Worm (Caenorhabditis elegans) whole organism, L2 larva: ENCODE results near the gene srsx-16.

ENCODE experiments used
- R02D3.7 ChIP-seq: fragments of 150-350 bp; optimal IDR thresholded peaks from 2 replicates; lab custom pipeline; 2014; ENCODE audit warnings: missing biosample characterization, missing genetic modification characterization
- aly-2 ChIP-seq: fragments of 150-350 bp; optimal IDR thresholded peaks from 2 replicates; lab custom pipeline; 2014; ENCODE audit warnings: missing biosample characterization, missing genetic modification characterization
- ceh-82 ChIP-seq: fragments of 150-350 bp; optimal IDR thresholded peaks from 2 replicates; lab custom pipeline; 2014; ENCODE audit warnings: missing biosample characterization, missing genetic modification characterization
- elt-1 ChIP-seq: fragments of 150-350 bp; optimal IDR thresholded peaks from 2 replicates; lab custom pipeline; 2014; ENCODE audit warnings: missing biosample characterization, missing genetic modification characterization
- fos-1 ChIP-seq: fragments of 150-350 bp; optimal IDR thresholded peaks from 2 replicates; lab custom pipeline; 2014; ENCODE audit warnings: missing biosample characterization, missing genetic modification characterization
- mab-5 ChIP-seq: fragments of 150-350 bp; optimal IDR thresholded peaks from 2 replicates; lab custom pipeline; 2014; ENCODE audit warnings: missing biosample characterization, missing genetic modification characterization
- nhr-23 ChIP-seq: fragments of 150-350 bp; optimal IDR thresholded peaks from 2 replicates; lab custom pipeline; 2014; ENCODE audit warnings: missing biosample characterization, missing genetic modification reagents, missing genetic modification characterization
- nhr-237 ChIP-seq: fragments of 150-350 bp; optimal IDR thresholded peaks from 2 replicates; lab custom pipeline; 2014; ENCODE audit warnings: missing biosample characterization, missing genetic modification characterization
- nhr-25 ChIP-seq: fragments of 150-350 bp; sonication (generic microtip); optimal IDR thresholded peaks from 3 replicates; lab custom pipeline; 2014; ENCODE audit warnings: missing biosample characterization, missing genetic modification characterization
- nhr-77 ChIP-seq: fragments of 150-350 bp; optimal IDR thresholded peaks from 2 replicates; lab custom pipeline; 2014; ENCODE audit warnings: missing biosample characterization, missing genetic modification characterization
- snpc-4 ChIP-seq: fragments of 150-350 bp; optimal IDR thresholded peaks from 2 replicates; lab custom pipeline; 2014; ENCODE audit warnings: missing biosample characterization, missing genetic modification characterization
- unc-39 ChIP-seq: fragments of 150-350 bp; optimal IDR thresholded peaks from 2 replicates; lab custom pipeline; 2014; ENCODE audit warnings: missing biosample characterization, missing genetic modification characterization
- unc-62 ChIP-seq: fragments of 150-350 bp; optimal IDR thresholded peaks from 2 replicates; lab custom pipeline; 2014; ENCODE audit warnings: missing biosample characterization, missing genetic modification reagents, missing genetic modification characterization
- ztf-11 ChIP-seq: sonication (generic microtip); optimal IDR thresholded peaks from 2 replicates; lab custom pipeline; 2017; ENCODE audit warnings: missing biosample characterization, missing genetic modification characterization

DNA sequence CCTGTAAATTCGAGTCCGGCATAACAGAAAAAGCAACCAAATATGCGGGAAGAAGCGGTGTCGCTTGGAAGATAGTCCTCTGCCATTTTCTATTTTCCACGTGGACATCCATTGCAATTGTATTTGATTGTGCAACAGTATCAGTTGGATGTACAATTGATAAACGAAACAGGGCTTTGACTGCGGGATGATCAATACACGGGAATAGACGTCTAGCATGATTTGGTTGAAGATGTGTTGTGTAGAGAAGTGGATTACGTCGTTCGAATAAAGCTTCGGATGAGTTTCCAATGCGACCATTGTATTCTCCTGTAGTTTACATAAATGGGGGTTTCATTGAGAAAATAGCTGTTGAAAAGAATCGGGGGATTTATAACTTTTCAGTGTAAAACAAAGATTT is 46.9 kb downstream of the srsx-16 start:
- TF ChIP-seq nhr-25 (tag; lab: Kevin White, UChicago) (no peak), nhr-23 (tag; lab: Kevin White, UChicago) (no peak), nhr-237 (tag; lab: Kevin White, UChicago) (no peak), fos-1 (no peak), unc-39 (tag; lab: Kevin White, UChicago) (no peak), ztf-11 (tag; lab: Kevin White, UChicago) (no peak), ceh-82 (tag; lab: Kevin White, UChicago) (no peak), snpc-4 (tag; lab: Kevin White, UChicago) (no peak), aly-2 (tag; lab: Kevin White, UChicago) (no peak), nhr-77 (tag; lab: Kevin White, UChicago) (no peak), elt-1 (tag; lab: Kevin White, UChicago) (no peak), unc-62 (no peak), mab-5 (no peak), R02D3.7 (tag; lab: Kevin White, UChicago) (no peak)
